Worm (Caenorhabditis elegans): ENCODE measurements around the gene srh-257.

Gene srh-257

ce11 chrV:15383739-15384138, 23.3 kb upstream of the srh-257 start, which contains the start of gene str-88:
Gene str-88 (minus strand): TSS chrV:15383839.
- TF ChIP-seq F13C5.2 (tag; optimal IDR thresholded peaks at IDR 0.05) (no peak), sea-1 (GFP tag; conservative IDR thresholded peaks at IDR 0.05) (no peak)

- no peak for TF ChIP-seq B0310.2 (tag; optimal IDR thresholded peaks at IDR 0.05)
- no peak for TF ChIP-seq ama-1 (optimal IDR thresholded peaks at IDR 0.05)
- no peak for TF ChIP-seq tbx-37 (GFP tag; conservative IDR thresholded peaks at IDR 0.05)
- TF ChIP-seq tbx-11 (GFP tag; IDR thresholded peaks at IDR 0.05), result no peak
- no peak for TF ChIP-seq ets-7 (tag; optimal IDR thresholded peaks at IDR 0.05)
- TF ChIP-seq scrt-1 (GFP tag; IDR thresholded peaks at IDR 0.05), result no peak
- TF ChIP-seq hmbx-1 (tag; optimal IDR thresholded peaks at IDR 0.05), result no peak
- TF ChIP-seq ceh-36 (tag; optimal IDR thresholded peaks at IDR 0.05), result no peak
- no peak for TF ChIP-seq flt-1 (GFP tag; IDR thresholded peaks at IDR 0.05)
- no peak for TF ChIP-seq aly-1 (tag; optimal IDR thresholded peaks at IDR 0.05)
- TF ChIP-seq sea-1 (GFP tag; conservative IDR thresholded peaks at IDR 0.05), result no peak
- no peak for TF ChIP-seq F13C5.2 (tag; optimal IDR thresholded peaks at IDR 0.05)
- TF ChIP-seq pes-1 (GFP tag; IDR thresholded peaks at IDR 0.05), result no peak
- TF ChIP-seq tra-4 (tag; optimal IDR thresholded peaks at IDR 0.05), result no peak
- no peak for TF ChIP-seq hmg-4 (GFP tag; optimal IDR thresholded peaks at IDR 0.05)
- no peak for TF ChIP-seq hnd-1 (tag; optimal IDR thresholded peaks at IDR 0.05)
- no peak for TF ChIP-seq ceh-13 (GFP tag; optimal IDR thresholded peaks at IDR 0.05)
Observed at ce11 chrV:15384733-15385132, 22.3 kb upstream of the srh-257 start, which contains the start of gene str-102. Gene str-102 (plus strand): TSS chrV:15385033.

- TF ChIP-seq ceh-36 (tag; optimal IDR thresholded peaks at IDR 0.05), result no peak
- TF ChIP-seq ets-7 (tag; optimal IDR thresholded peaks at IDR 0.05), result no peak
- TF ChIP-seq ama-1 (optimal IDR thresholded peaks at IDR 0.05), result no peak
- TF ChIP-seq hnd-1 (tag; optimal IDR thresholded peaks at IDR 0.05), result no peak
- TF ChIP-seq pes-1 (GFP tag; IDR thresholded peaks at IDR 0.05), result peak; percentile 15; the same call in 1 of the 2 replicates
- no peak for TF ChIP-seq hmbx-1 (tag; optimal IDR thresholded peaks at IDR 0.05)
- 0 out of 2 replicates have a peak, but pooled peaks have one; percentile 29 for TF ChIP-seq scrt-1 (GFP tag; IDR thresholded peaks at IDR 0.05)
Observed at ce11 chrV:15388820-15389384, 18.1 kb upstream of the srh-257 start, which contains the start of gene srh-170. Gene srh-170 (minus strand): TSS chrV:15388870.

ce11 chrV:15392064-15392463, 15.0 kb upstream of the srh-257 start:
- no peak for TF ChIP-seq sea-1 (GFP tag; conservative IDR thresholded peaks at IDR 0.05)
- TF ChIP-seq F13C5.2 (tag; optimal IDR thresholded peaks at IDR 0.05), result no peak
- no peak for TF ChIP-seq aly-1 (tag; optimal IDR thresholded peaks at IDR 0.05)
- TF ChIP-seq scrt-1 (GFP tag; IDR thresholded peaks at IDR 0.05), result no peak
- no peak for TF ChIP-seq tbx-37 (GFP tag; conservative IDR thresholded peaks at IDR 0.05)
- no peak for TF ChIP-seq ets-7 (tag; optimal IDR thresholded peaks at IDR 0.05)
- no peak for TF ChIP-seq hmg-4 (GFP tag; optimal IDR thresholded peaks at IDR 0.05)
- TF ChIP-seq pes-1 (GFP tag; IDR thresholded peaks at IDR 0.05), result no peak
- no peak for TF ChIP-seq tra-4 (tag; optimal IDR thresholded peaks at IDR 0.05)
- TF ChIP-seq B0310.2 (tag; optimal IDR thresholded peaks at IDR 0.05), result no peak
- no peak for TF ChIP-seq ama-1 (optimal IDR thresholded peaks at IDR 0.05)
- no peak for TF ChIP-seq ceh-36 (tag; optimal IDR thresholded peaks at IDR 0.05)
- no peak for TF ChIP-seq tbx-11 (GFP tag; IDR thresholded peaks at IDR 0.05)
- no peak for TF ChIP-seq ceh-13 (GFP tag; optimal IDR thresholded peaks at IDR 0.05)

ce11 chrV:15394906-15395305, 12.1 kb upstream of the srh-257 start, which contains the start of gene T06E6.1:
Gene T06E6.1 (minus strand): TSS chrV:15394961.
- TF ChIP-seq ceh-36 (tag; optimal IDR thresholded peaks at IDR 0.05) (no peak), aly-1 (tag; optimal IDR thresholded peaks at IDR 0.05) (no peak), hmg-4 (GFP tag; optimal IDR thresholded peaks at IDR 0.05) (no peak), F13C5.2 (tag; optimal IDR thresholded peaks at IDR 0.05) (no peak), tbx-11 (GFP tag; IDR thresholded peaks at IDR 0.05) (no peak), tra-4 (tag; optimal IDR thresholded peaks at IDR 0.05) (no peak), hnd-1 (tag; optimal IDR thresholded peaks at IDR 0.05) (no peak), ets-7 (tag; optimal IDR thresholded peaks at IDR 0.05) (no peak), B0310.2 (tag; optimal IDR thresholded peaks at IDR 0.05) (no peak), hmbx-1 (tag; optimal IDR thresholded peaks at IDR 0.05) (no peak), flt-1 (GFP tag; IDR thresholded peaks at IDR 0.05) (no peak), pes-1 (GFP tag; IDR thresholded peaks at IDR 0.05) (no peak), ceh-13 (GFP tag; optimal IDR thresholded peaks at IDR 0.05) (no peak), ama-1 (optimal IDR thresholded peaks at IDR 0.05) (no peak), tbx-37 (GFP tag; conservative IDR thresholded peaks at IDR 0.05) (no peak), scrt-1 (GFP tag; IDR thresholded peaks at IDR 0.05) (no peak), sea-1 (GFP tag; conservative IDR thresholded peaks at IDR 0.05) (no peak)

ce11 chrV:15395347-15395746, 11.7 kb upstream of the srh-257 start, which contains the start of gene cyb-3:
Gene cyb-3 (plus strand): TSS chrV:15395696.
- TF ChIP-seq hmbx-1 (tag; optimal IDR thresholded peaks at IDR 0.05) (no peak), pes-1 (GFP tag; IDR thresholded peaks at IDR 0.05) (0 out of 2 replicates have a peak, but pooled peaks have one; percentile 37)

ce11 chrV:15397139-15397538, 9.9 kb upstream of the srh-257 start:
- TF ChIP-seq F13C5.2 (tag; optimal IDR thresholded peaks at IDR 0.05) (no peak), ceh-13 (GFP tag; optimal IDR thresholded peaks at IDR 0.05) (no peak), hnd-1 (tag; optimal IDR thresholded peaks at IDR 0.05) (no peak), sea-1 (GFP tag; conservative IDR thresholded peaks at IDR 0.05) (no peak), ets-7 (tag; optimal IDR thresholded peaks at IDR 0.05) (no peak), hmbx-1 (tag; optimal IDR thresholded peaks at IDR 0.05) (no peak), tbx-37 (GFP tag; conservative IDR thresholded peaks at IDR 0.05) (no peak), B0310.2 (tag; optimal IDR thresholded peaks at IDR 0.05) (no peak), aly-1 (tag; optimal IDR thresholded peaks at IDR 0.05) (no peak), hmg-4 (GFP tag; optimal IDR thresholded peaks at IDR 0.05) (no peak), scrt-1 (GFP tag; IDR thresholded peaks at IDR 0.05) (no peak), ceh-36 (tag; optimal IDR thresholded peaks at IDR 0.05) (no peak), tra-4 (tag; optimal IDR thresholded peaks at IDR 0.05) (no peak), flt-1 (GFP tag; IDR thresholded peaks at IDR 0.05) (no peak), tbx-11 (GFP tag; IDR thresholded peaks at IDR 0.05) (no peak), ama-1 (optimal IDR thresholded peaks at IDR 0.05) (no peak)

Data from whole organism, early embryonic.